Worm (Caenorhabditis elegans) whole organism, young adult: ENCODE data around the gene R04B3.3.

Experiments
- F22D6.2 ChIP-seq: sonication (generic microtip); optimal IDR thresholded peaks from 2 replicates; lab custom pipeline; 2016; ENCODE audit warnings: mild to moderate bottlenecking, missing genetic modification characterization, missing compliant biosample characterization
- F23B12.7 ChIP-seq: sonication (generic microtip); optimal IDR thresholded peaks from 2 replicates; lab custom pipeline; 2017; ENCODE audit warnings: missing genetic modification characterization, mild to moderate bottlenecking, missing compliant biosample characterization, antibody characterized with exemption, moderate library complexity; ENCODE audit not compliant: insufficient read depth
- F33H1.4 ChIP-seq: fragments of 200-800 bp; sonication (Bioruptor generic); IDR thresholded peaks from 2 replicates; pipeline ENCODE4 v1.3.6; 2022; ENCODE audit warnings: missing genetic modification reagents, missing genetic modification characterization, missing compliant biosample characterization
- F37B4.10 ChIP-seq: fragments of 200-800 bp; sonication (Bioruptor generic); IDR thresholded peaks from 2 replicates; pipeline ENCODE4 v1.3.6; 2022; ENCODE audit warnings: missing genetic modification characterization, missing compliant biosample characterization
- T26A5.8 ChIP-seq: sonication (generic microtip); optimal IDR thresholded peaks from 2 replicates; lab custom pipeline; 2016; ENCODE audit warnings: missing genetic modification characterization, missing compliant biosample characterization
- Y56A3A.18 ChIP-seq: fragments of 200-800 bp; sonication (Bioruptor generic); IDR thresholded peaks from 2 replicates; pipeline ENCODE4 v1.3.6; 2022; ENCODE audit warnings: missing genetic modification reagents, missing genetic modification characterization, missing compliant biosample characterization
- Y79H2A.3 ChIP-seq: fragments of 200-800 bp; sonication (Bioruptor generic); conservative IDR thresholded peaks from 2 replicates; pipeline ENCODE4 v1.3.6; 2022; ENCODE audit warnings: missing genetic modification reagents, missing genetic modification characterization, missing compliant biosample characterization
- akir-1 ChIP-seq: fragments of 200-800 bp; sonication (Bioruptor generic); optimal IDR thresholded peaks from 2 replicates; lab custom pipeline; 2018; ENCODE audit warnings: mild to moderate bottlenecking, missing genetic modification characterization, moderate library complexity, missing compliant biosample characterization
- aptf-3 ChIP-seq: fragments of 200-800 bp; sonication (Bioruptor generic); IDR thresholded peaks from 2 replicates; pipeline ENCODE4 v1.3.6; 2022; ENCODE audit warnings: missing genetic modification characterization, missing compliant biosample characterization
- athp-1 ChIP-seq: sonication (generic microtip); optimal IDR thresholded peaks from 2 replicates; lab custom pipeline; 2017; ENCODE audit warnings: mild to moderate bottlenecking, missing genetic modification characterization, missing compliant biosample characterization
- attf-5 ChIP-seq: fragments of 200-800 bp; sonication (Bioruptor generic); optimal IDR thresholded peaks from 2 replicates; lab custom pipeline; 2018; ENCODE audit warnings: mild to moderate bottlenecking, missing genetic modification characterization, missing compliant biosample characterization
- ccch-3 ChIP-seq: fragments of 200-800 bp; sonication (Bioruptor generic); optimal IDR thresholded peaks from 2 replicates; lab custom pipeline; 2018; ENCODE audit warnings: mild to moderate bottlenecking, missing genetic modification characterization, missing compliant biosample characterization
- ceh-58 ChIP-seq: fragments of 200-800 bp; sonication (Bioruptor generic); IDR thresholded peaks from 2 replicates; pipeline ENCODE4 v1.3.6; 2022; ENCODE audit warnings: missing genetic modification characterization, missing compliant biosample characterization
- die-1 ChIP-seq: sonication (generic microtip); optimal IDR thresholded peaks from 2 replicates; lab custom pipeline; 2016; ENCODE audit warnings: missing genotype, mild to moderate bottlenecking, missing genetic modification characterization, missing compliant biosample characterization
- dox-1 ChIP-seq: fragments of 200-800 bp; sonication (Bioruptor generic); IDR thresholded peaks from 2 replicates; pipeline ENCODE4 v1.3.6; 2022; ENCODE audit warnings: missing genetic modification reagents, missing genetic modification characterization, missing compliant biosample characterization
- dpl-1 ChIP-seq: fragments of 150-350 bp; optimal IDR thresholded peaks from 2 replicates; lab custom pipeline; 2014; ENCODE audit warnings: missing biosample characterization, missing genetic modification reagents, missing genetic modification characterization
- egl-18 ChIP-seq: fragments of 200-800 bp; sonication (Bioruptor generic); IDR thresholded peaks from 2 replicates; pipeline ENCODE4 v1.3.6; 2022; ENCODE audit warnings: missing genetic modification reagents, missing genetic modification characterization, missing compliant biosample characterization
- ekl-4 ChIP-seq: fragments of 200-800 bp; sonication (Bioruptor generic); IDR thresholded peaks from 2 replicates; pipeline ENCODE4 v1.3.6; 2022; ENCODE audit warnings: missing genetic modification reagents, missing genetic modification characterization, missing compliant biosample characterization
- ets-4 ChIP-seq: fragments of 200-800 bp; sonication (Bioruptor generic); optimal IDR thresholded peaks from 2 replicates; lab custom pipeline; 2018; ENCODE audit warnings: mild to moderate bottlenecking, missing genetic modification characterization, missing compliant biosample characterization
- him-1 ChIP-seq: sonication (generic microtip); optimal IDR thresholded peaks from 2 replicates; lab custom pipeline; 2016; ENCODE audit warnings: missing genotype, missing genetic modification reagents, missing genetic modification characterization, missing compliant biosample characterization
- hlh-26 ChIP-seq: fragments of 200-800 bp; sonication (Bioruptor generic); conservative IDR thresholded peaks from 2 replicates; pipeline ENCODE4 v1.3.6; 2022; ENCODE audit warnings: missing genetic modification reagents, missing genetic modification characterization, missing compliant biosample characterization
- hsf-1 ChIP-seq: fragments of 200-800 bp; sonication (Bioruptor generic); IDR thresholded peaks from 2 replicates; pipeline ENCODE4 v1.3.6; 2022; ENCODE audit warnings: missing genetic modification reagents, missing genetic modification characterization, missing compliant biosample characterization
- mes-4 ChIP-seq: sonication (generic microtip); optimal IDR thresholded peaks from 2 replicates; lab custom pipeline; 2016; ENCODE audit warnings: missing genotype, missing genetic modification characterization, missing compliant biosample characterization
- nhr-179 ChIP-seq: sonication (generic microtip); optimal IDR thresholded peaks from 2 replicates; lab custom pipeline; 2016; ENCODE audit warnings: mild to moderate bottlenecking, missing genetic modification characterization, missing compliant biosample characterization
- rec-8 ChIP-seq, 2 experiments: sonication (generic microtip); optimal IDR thresholded peaks; 2 replicates each; lab custom pipeline; 2016; ENCODE audit warnings: mild to moderate bottlenecking in 2 of 2, missing genetic modification characterization in 2 of 2, missing genetic modification reagents in 2 of 2, missing genotype in 2 of 2, missing biosample characterization in 1 of 2, missing compliant biosample characterization in 1 of 2, moderate library complexity in 1 of 2
- sdz-38 ChIP-seq: sonication (generic microtip); optimal IDR thresholded peaks from 2 replicates; lab custom pipeline; 2016; ENCODE audit warnings: missing genotype, missing genetic modification characterization, missing compliant biosample characterization
- snpc-1.1 ChIP-seq: sonication (generic microtip); optimal IDR thresholded peaks from 2 replicates; lab custom pipeline; 2017; ENCODE audit warnings: missing genetic modification characterization, mild to moderate bottlenecking, missing compliant biosample characterization, antibody characterized with exemption, moderate library complexity, missing genotype, missing genetic modification reagents; ENCODE audit not compliant: insufficient read depth
- unc-130 ChIP-seq: sonication (generic microtip); optimal IDR thresholded peaks from 2 replicates; lab custom pipeline; 2016; ENCODE audit warnings: missing genetic modification reagents, missing genetic modification characterization, missing compliant biosample characterization
- unc-62 ChIP-seq: fragments of 150-350 bp; optimal IDR thresholded peaks from 2 replicates; lab custom pipeline; 2014; ENCODE audit warnings: missing biosample characterization, missing genetic modification reagents, missing genetic modification characterization
- xnd-1 ChIP-seq: sonication (generic microtip); optimal IDR thresholded peaks from 2 replicates; lab custom pipeline; 2016; ENCODE audit warnings: missing genotype, missing genetic modification reagents, missing genetic modification characterization, missing compliant biosample characterization
- zfh-2 ChIP-seq: fragments of 200-800 bp; sonication (Bioruptor generic); conservative IDR thresholded peaks from 2 replicates; pipeline ENCODE4 v1.3.6; 2022; ENCODE audit warnings: missing genetic modification reagents, missing genetic modification characterization, missing compliant biosample characterization
- ztf-25 ChIP-seq: fragments of 200-800 bp; sonication (Bioruptor generic); IDR thresholded peaks from 2 replicates; pipeline ENCODE4 v1.3.6; 2022; ENCODE audit warnings: missing genetic modification reagents, missing genetic modification characterization, missing compliant biosample characterization
- ztf-26 ChIP-seq: sonication (generic microtip); optimal IDR thresholded peaks from 2 replicates; lab custom pipeline; 2017; ENCODE audit warnings: missing genetic modification characterization, missing compliant biosample characterization
- ztf-28 ChIP-seq: fragments of 200-800 bp; sonication (Bioruptor generic); IDR thresholded peaks from 2 replicates; pipeline ENCODE4 v1.3.6; 2022; ENCODE audit warnings: missing genetic modification reagents, missing genetic modification characterization, missing compliant biosample characterization

Gene R04B3.3

DNA sequence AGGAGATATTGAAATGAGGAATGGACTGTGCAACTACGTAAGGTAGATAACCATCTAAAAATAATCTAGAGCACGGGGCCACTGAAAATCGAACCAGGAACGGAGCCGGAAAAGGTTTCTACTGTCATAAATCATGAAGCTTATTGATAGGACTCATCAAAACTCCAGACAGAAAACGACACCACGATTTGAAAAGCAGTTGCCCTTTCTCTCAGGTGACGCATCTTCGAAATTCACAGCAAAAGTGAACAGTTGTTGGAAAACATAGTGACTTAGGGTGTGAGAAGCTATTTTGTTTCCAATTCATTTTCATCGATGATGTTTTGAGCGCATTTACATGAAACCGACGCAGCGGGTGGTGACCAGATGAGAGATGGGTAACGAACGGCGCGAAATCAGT, 23.5 kb downstream of the R04B3.3 start:
- TF ChIP-seq die-1 (tag; lab: Kevin White, UChicago) (no peak), unc-62 (no peak), akir-1 (no peak), nhr-179 (no peak), hsf-1 (GFP tag; lab: Robert Waterston, UW) (no peak), ztf-26 (tag; lab: Kevin White, UChicago) (no peak)

DNA sequence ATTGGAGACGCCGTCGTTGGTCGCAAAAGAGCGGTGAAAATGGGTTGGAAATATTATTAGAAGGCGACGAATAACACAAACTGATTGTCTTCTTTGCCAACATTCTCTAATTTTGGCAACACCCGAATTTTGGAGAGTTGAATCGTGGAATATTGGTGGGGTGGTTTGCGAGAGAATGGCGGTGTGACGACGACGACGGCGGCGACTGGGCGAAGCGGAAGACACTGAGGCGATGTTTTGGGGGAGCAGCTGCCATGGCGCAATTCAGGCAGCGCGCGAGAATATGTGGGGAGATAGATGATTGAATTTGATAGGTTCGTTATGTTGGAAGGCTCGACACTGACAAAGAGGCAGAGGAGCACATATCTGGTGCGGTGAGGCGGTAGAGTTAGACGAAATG, 24.8 kb downstream of the R04B3.3 start:
- TF ChIP-seq zfh-2, result peak; percentile 78
- no peak for TF ChIP-seq him-1
- TF ChIP-seq, all 124 proteins: peak for 1

DNA sequence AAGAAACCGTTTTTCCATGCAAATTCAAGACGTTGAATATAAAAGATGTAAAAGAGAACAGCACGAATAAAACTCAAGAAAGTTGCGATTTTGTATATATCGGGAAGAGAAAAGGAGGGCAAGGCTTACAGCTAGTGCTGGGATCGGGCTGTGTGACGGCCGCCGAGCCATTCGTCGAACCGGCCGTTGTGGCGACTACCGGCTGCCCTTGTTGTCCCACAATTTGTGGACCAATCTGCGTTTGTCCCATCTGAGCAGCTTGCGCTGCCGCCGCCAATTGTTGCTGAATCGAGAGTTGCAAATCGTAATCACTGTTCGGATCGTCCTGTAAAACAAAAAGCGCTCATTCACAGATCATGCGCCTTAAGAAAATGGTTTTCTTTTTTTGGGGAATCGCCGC, 28.6 kb downstream of the R04B3.3 start:
- TF ChIP-seq F22D6.2 (tag; lab: Kevin White, UChicago) (no peak), zfh-2 (peak; percentile 71), unc-130 (GFP tag; lab: Kevin White, UChicago) (no peak), rec-8 (tag; optimal IDR thresholded peaks at IDR 0.05; lab: Kevin White, UChicago) (no peak)
- TF ChIP-seq, all 124 proteins: peak for 1

DNA sequence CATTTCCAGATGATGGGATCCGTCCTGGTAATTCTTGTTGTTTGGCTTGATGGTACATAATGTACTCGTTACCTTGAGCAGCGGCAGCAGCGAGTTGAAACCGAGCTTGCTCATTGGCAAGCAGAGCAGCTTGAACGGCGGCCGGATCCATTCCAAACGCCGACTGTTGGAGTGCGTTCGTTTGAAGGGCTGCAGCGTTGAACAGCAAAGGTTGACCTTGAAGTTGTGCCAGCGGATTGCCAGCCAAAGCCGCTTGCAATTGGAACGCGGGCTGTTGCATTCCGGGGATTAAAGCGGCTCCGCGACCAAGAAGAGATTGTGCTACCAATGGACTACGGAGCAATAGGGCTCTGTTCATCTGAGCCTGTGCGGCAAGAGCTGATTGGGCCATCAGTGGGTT, 29.6 kb downstream of the R04B3.3 start:
- TF ChIP-seq sdz-38, result no peak
- no peak for TF ChIP-seq F33H1.4
- no peak for TF ChIP-seq ztf-28 (GFP tag; lab: Robert Waterston, UW)
- TF ChIP-seq T26A5.8 (tag; lab: Kevin White, UChicago), result no peak
- no peak for TF ChIP-seq athp-1 (tag; lab: Kevin White, UChicago)
- TF ChIP-seq dpl-1 (GFP tag; lab: Kevin White, UChicago), result no peak
- no peak for TF ChIP-seq ets-4
- TF ChIP-seq Y79H2A.3 (GFP tag; lab: Robert Waterston, UW), result no peak

DNA sequence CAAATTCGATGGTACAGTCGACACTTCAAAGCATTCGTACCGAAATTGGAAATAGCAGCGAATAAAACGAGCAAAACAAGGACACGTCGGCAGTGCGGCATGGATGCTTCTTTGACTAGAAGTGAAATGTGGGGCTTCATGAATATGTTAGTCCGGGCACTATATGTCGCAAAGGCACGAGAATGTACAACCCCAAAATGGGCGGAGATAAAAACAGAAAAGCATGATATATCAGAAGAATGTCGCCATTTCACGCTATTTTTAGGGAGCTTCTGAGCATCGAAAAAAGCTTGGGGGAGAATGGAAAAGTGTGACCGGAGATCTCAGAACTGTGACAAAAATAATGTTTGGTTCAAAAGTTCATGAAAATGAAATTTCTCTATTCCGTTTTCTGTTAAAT, 32.5 kb downstream of the R04B3.3 start, which contains the start of gene T07D1.3:
T07D1.3 (minus strand) TSS at position 101 of the 400 bp plus-strand sequence.
- TF ChIP-seq ztf-25 (no peak), attf-5 (GFP tag; lab: Kevin White, UChicago) (no peak), ceh-58 (GFP tag; lab: Robert Waterston, UW) (no peak), F23B12.7 (no peak), ekl-4 (GFP tag; lab: Robert Waterston, UW) (no peak), ccch-3 (no peak), mes-4 (tag; lab: Kevin White, UChicago) (no peak), F22D6.2 (tag; lab: Kevin White, UChicago) (no peak), T26A5.8 (tag; lab: Kevin White, UChicago) (no peak), xnd-1 (tag; lab: Kevin White, UChicago) (no peak), aptf-3 (no peak), snpc-1.1 (no peak), hlh-26 (GFP tag; lab: Robert Waterston, UW) (no peak), F37B4.10 (no peak), ztf-28 (GFP tag; lab: Robert Waterston, UW) (no peak), egl-18 (no peak)

DNA sequence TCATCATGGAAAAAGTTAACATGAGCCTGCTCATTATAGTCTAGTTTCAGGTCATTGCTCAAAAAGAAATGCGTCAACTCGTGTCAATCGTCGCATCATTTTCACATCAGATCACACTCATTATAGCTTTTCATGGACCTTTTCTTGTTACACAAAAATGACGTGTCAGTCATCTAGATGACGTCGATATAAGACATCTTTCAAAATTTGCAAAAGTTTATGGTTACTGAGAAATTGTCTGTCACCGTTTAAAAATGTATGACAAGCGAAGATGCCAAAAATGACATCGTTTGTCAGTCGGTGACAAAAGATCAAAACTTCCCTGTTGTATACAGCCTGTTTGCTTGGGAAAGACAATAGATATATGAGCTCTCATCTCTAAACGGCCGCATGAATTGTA, 34.6 kb downstream of the R04B3.3 start:
- no peak for TF ChIP-seq Y56A3A.18 (GFP tag; lab: Robert Waterston, UW)
- no peak for TF ChIP-seq dox-1 (GFP tag; lab: Robert Waterston, UW)
- TF ChIP-seq ceh-58 (GFP tag; lab: Robert Waterston, UW), result no peak
- TF ChIP-seq, all 124 proteins: peak for 0
